Fruit fly (Drosophila melanogaster): Measurements from ENCODE around the gene CG34276.

The CG34276 gene

DNA sequence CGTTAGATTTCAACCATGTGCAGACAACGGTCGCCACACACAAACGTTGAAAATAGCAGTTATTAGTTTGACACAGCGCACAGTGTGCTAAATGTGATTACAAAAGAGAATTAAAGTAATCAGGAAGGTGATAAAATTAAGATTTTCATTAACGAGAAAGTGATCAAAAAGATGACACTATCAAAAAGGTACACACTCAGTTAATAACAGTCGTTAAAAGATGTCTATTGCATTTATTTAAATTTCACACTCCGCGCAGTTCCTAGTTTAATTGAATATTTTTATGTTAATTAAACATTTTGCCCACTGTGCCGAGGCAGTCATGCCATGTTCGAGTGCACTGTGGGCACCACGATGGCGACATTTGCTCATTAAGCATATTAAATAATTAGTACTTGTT lies 1.7 kb downstream of the CG34276 start:
- TF ChIP-seq CTCF (optimal IDR thresholded peaks at IDR 0.05) (no peak), CG8478 (optimal IDR thresholded peaks at IDR 0.05) (no peak)

DNA sequence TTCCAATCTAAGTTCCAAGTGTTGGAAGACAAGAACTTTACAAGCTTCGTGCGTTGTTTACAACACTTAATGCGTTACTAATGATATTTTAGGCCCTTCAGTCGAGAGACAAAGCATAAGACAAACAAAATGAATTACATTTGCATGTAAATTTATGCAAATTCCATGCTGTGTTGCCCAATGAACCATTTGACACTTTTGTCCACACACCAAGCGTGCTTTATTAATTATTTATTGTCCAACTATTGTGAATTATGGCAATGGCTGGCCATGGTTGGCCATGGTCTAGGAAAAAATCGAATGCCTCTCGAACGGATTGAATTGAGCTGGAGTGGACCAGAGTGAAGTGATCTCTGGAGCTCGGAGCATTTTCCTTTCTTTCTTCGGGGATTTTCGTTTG lies 2.7 kb downstream of the CG34276 start:
- TF ChIP-seq CG8478 (optimal IDR thresholded peaks at IDR 0.05) (no peak), CTCF (optimal IDR thresholded peaks at IDR 0.05) (no peak)

DNA sequence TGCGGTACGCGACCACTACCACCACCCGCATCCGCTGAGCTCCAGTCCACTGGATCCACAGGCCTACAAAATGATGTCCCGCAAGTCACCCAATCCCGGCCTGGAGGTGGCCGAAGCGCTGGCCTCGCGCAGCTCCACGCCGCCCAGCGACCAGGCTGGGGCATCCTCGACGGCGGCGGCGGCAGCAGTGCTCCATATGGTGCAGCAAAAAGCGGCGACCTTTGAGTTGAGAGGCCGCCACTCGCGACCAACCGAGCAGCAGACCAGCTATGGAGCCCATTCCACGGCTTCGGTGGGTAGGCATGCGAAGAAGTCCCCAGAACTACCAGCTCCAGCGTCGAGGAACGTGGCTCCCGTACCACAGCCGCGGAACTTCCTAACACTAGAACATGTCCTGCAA lies 4.6 kb downstream of the CG34276 start:
- no peak for TF ChIP-seq CG8478 (optimal IDR thresholded peaks at IDR 0.05)
- TF ChIP-seq CTCF (optimal IDR thresholded peaks at IDR 0.05): no peak

DNA sequence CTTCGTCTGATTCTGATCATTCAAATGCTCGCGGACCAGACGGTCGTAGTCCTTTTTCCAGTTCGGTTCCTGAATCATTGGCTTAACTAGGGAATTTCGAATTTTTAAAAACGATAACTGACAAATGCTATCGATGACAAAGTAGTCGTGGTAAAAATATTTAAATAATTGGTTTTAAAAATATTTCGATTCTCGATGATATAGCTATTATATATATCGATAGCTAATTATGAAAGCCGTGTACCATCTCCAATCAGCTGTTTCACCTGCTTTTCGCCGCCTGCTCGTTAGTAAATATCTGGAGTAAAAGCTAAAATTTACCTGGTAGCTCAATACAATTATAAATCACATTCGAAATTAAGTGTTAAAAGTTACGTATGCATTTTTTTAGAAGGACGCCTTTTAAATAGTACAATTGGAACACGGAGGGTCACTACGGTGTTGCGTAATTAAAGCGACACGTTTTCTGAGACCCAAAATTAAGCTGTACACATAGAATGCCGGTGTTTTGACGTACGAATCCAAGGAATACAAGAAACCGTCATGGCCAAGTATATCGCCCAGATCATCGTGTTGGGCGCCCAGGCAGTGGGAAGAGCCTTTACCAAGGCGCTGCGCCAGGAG lies 8.3 kb downstream of the CG34276 start, which contains the start of the genes CG5478 and blp:
Gene CG5478, minus strand, starts transcription at position 126 of the 624 bp plus-strand sequence.
Gene blp, plus strand, starts transcription at position 239 of the 624 bp plus-strand sequence.
- no peak for TF ChIP-seq CG8478 (optimal IDR thresholded peaks at IDR 0.05)
- TF ChIP-seq CTCF (optimal IDR thresholded peaks at IDR 0.05): no peak

DNA sequence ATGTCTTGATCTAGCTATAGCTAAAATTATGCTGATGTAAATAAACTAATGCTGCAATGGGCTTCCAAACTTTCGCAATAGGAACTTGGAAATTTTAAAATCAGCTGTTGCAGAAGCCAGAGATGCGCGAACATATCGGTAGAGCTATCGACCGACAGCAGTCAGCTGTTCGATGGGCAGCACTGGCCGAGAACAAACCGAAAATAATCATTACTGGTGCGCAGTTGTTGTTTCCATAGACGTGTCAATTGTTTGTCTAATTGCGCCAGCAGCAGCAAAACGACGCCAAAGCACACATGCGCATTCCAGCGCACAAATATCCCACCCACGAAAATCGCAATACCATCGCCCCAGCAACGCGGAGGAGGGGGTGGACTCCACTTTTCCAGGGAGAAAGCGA lies 9.5 kb downstream of the CG34276 start, which contains the start of gene Sap47:
Gene Sap47, plus strand, starts transcription at position 149 of the 400 bp plus-strand sequence.
- TF ChIP-seq CTCF (optimal IDR thresholded peaks at IDR 0.05) (peak in 1 of 2 experiments; percentile 38), CG8478 (optimal IDR thresholded peaks at IDR 0.05) (no peak)

DNA sequence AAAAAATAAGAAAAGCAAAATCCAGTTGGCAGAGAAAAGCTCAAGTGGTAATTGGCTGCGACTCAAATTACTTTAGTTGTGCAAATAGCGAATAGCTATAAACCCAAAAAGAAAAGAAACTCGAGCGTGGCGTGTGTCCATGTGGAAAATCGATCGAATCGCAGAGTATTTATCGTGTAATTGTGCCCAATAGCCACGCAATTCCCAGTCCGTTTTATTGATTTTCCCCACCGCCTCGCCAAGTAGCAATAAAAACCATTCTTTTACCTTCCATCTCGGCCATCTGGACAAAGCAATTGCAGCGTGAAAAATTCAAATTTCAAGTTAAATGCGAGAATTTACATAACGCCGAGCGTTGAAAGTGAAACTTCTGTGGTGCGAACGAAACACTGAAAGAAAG lies 10.1 kb downstream of the CG34276 start:
- TF ChIP-seq CG8478 (optimal IDR thresholded peaks at IDR 0.05) (no peak), CTCF (optimal IDR thresholded peaks at IDR 0.05) (no peak)

DNA sequence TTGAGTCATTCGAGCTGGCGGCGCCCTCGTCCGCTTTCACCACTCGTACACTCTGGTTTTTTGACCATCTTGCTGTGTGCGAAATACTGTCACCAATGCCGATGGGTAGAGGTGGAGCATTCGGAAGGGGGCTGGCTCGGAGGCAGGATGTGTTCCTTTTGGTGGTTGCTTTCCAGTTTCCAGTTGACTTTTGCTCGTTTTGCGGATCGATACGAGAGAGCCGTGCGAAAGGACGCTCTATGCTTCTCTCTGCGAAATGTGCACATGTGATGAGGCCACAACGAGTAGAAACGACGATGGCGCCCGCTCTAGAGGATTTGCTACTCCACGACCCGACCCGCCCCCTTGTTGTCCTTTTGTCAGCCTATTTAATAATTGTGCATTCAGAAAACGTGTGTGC lies 12.3 kb downstream of the CG34276 start:
- TF ChIP-seq CTCF (optimal IDR thresholded peaks at IDR 0.05) (no peak), CG8478 (optimal IDR thresholded peaks at IDR 0.05) (no peak)

DNA sequence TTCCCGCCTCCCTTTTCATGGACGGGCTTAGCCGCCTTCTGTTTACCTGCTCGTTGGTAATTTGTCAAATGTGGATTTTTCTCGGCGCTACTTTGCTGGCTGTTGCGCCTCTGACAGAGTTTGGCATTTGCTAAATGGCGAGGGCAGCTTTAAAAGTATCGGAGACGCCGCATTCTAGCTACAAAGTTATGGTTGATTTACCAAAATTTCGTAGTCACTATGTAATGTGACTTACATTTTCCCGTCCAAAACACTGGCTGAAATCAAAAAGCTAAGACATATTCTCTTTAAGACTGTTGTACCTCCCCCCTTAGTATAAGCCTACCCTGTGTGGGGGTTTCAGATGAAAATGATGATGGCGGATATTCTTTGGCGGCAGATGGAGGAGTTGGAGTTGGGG lies 22.2 kb downstream of the CG34276 start:
- no peak for TF ChIP-seq CG8478 (optimal IDR thresholded peaks at IDR 0.05)

DNA sequence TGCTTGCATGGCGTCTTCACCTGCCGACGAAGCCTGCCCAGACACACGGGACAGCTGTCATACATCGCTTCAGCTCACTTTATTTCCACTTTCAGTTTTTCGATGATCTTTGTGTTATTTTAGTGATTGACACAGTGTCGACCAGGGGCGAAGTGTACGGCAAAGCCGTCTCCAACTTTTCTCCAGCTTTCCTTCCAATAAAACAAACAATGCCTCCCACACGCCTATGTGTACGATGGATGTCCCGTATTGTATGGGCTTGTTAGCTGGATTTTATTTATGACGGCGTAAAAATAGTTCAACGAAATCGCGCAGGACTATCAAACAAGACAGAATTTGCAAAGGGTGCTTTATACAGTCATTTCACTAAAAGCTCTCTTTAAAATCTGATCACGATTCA lies 25.4 kb downstream of the CG34276 start, which contains the start of the genes CG31088 and CG46383:
Gene CG31088, minus strand, starts transcription at position 101 of the 400 bp plus-strand sequence.
Gene CG46383, minus strand, starts transcription at position 101 of the 400 bp plus-strand sequence.
- TF ChIP-seq CG8478 (optimal IDR thresholded peaks at IDR 0.05): no peak
- TF ChIP-seq CTCF (optimal IDR thresholded peaks at IDR 0.05): no peak

DNA sequence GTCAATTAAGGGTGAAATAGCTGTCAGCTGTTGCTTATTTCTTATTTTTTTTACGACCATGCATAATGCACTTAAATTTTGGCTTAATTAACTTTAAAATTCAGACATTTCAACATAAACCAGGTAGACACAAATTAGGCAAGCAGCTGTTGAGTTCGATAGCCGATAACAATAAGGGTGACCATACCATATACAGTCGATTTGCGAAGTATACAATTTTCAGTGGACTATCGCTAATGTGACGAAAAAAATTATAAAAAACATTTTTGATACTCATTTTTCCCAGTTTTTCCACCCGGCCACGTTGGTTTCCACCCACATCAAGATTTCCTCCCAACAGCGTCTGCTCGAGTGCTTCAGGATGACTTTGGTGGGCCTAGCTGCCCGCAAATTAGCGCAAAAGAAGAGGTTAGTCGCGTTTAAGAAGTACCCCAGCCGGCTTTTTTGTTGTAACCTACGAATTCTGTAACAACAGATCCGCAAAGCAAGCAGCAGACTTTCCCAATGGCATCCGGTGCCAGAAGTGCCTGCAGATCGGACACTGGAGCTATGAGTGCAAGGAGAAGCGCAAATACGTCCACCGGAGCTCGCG lies 38.4 kb downstream of the CG34276 start, which contains the start of the genes CG4287 and CG5516:
Gene CG4287, minus strand, starts transcription at position 178 of the 592 bp plus-strand sequence.
Gene CG5516, plus strand, starts transcription at position 195 of the 592 bp plus-strand sequence.
- TF ChIP-seq CTCF (optimal IDR thresholded peaks at IDR 0.05): no peak
- no peak for TF ChIP-seq CG8478 (optimal IDR thresholded peaks at IDR 0.05)

DNA sequence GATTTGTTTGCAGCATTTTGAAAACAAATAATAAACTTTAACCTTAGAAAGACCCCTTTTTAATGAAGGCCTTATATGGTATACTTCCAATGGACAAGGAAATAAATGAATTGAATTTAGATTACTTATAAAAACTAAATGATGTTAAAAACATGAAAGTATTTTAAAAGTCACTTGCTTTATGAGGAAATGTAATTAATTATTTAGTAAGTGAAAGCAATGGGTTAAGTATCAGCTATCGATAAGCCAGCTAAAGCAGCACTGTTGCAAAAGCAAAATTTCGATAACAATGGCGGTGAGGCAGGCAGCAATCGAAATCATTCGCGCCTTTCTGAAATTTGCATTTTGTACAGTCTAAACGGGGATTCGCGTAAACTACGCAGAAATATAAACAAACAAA lies 39.7 kb downstream of the CG34276 start, which contains the start of the genes CG32856 and Rbf2:
Gene CG32856, minus strand, starts transcription at position 183 of the 400 bp plus-strand sequence.
Gene Rbf2, plus strand, starts transcription at position 278 of the 400 bp plus-strand sequence.
- TF ChIP-seq CTCF (optimal IDR thresholded peaks at IDR 0.05): no peak
- no peak for TF ChIP-seq CG8478 (optimal IDR thresholded peaks at IDR 0.05)

DNA sequence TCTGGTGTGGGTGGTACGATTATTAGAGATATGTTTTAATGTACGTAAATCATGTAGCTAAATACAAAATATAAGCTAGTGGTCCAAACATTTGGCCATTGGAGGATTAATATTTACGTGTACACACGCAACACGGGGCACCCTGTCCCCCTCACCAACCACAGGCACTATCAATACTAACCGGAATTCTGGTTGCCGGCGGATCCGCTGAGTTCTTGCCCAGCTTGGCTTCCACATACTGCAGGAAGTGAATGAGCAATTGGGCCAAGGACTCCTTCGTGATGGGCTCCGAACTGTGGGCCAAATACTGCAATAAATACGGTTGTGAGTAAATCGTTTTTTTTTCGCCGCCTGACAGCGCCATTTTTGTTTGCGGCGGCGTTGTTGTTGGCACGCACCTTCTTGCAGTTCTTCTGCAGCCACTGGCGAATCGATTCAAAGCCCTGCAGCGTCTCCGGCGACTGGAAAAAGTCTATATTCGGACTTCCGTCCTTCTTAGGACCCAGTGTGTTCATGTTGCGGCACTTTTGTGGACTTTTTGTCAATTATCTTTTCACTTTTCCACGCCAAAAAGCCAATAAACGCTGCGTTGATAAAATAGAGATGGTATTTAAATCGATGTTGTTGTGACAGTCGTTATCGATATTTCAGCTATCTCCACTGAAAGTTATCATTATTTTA lies 47.0 kb downstream of the CG34276 start, which contains the start of gene mor:
Gene mor, minus strand, starts transcription at position 616 of the 681 bp plus-strand sequence.
- TF ChIP-seq CTCF (optimal IDR thresholded peaks at IDR 0.05): peak in 1 of 2 experiments; percentile 13
- no peak for TF ChIP-seq CG8478 (optimal IDR thresholded peaks at IDR 0.05)

DNA sequence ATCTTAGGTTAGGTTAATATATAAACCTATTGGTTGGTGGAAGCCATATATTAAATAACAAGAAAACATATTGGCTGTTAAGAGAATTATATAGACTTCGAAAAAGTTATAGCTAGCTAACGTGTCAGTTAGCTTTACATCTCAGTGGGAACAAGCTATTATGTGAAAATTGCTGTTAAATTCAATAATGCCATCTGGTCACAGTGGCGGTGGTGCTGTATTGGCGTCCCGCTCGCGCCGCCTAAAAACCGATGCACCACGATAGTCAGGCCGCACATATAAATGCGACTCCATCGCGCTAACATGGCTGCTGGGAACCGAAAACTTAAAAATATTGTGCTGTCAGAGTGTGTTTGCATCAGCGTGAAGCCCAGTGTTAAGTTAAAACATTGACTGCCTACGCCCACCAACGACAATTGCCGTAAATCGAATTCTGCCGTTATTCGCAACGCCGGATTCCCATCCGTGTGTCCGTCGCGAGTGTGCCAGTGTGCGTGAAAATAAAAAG lies 47.6 kb downstream of the CG34276 start, which contains the start of gene Hel89B:
Gene Hel89B, plus strand, starts transcription at position 320 of the 508 bp plus-strand sequence.
- peak; percentile 14 to 30 for TF ChIP-seq CTCF (optimal IDR thresholded peaks at IDR 0.05)
- no peak for TF ChIP-seq CG8478 (optimal IDR thresholded peaks at IDR 0.05)

DNA sequence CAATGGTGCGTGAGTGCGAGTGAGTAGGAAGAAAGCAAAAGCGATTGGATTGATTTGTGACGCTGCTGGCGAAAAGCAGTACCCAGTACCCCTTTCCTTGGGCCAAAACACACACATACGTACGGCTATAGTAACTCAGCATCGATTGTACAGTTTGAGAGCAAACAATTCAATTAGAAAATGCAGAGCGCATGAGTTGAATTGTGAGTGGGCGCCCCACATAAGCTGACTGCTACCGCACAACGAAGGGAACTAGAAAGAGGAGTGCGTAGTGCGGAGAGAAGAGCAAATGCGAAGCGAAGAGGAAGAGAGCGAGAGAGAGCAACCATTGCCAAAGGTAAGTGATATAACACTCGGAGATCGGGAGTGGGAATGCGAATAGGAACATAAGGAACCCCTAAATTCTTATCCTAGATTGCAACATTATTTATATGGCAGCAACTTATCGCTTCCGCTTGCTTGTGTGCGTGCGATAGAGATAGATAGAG lies 48.1 kb downstream of the CG34276 start:
- no peak for TF ChIP-seq CG8478 (optimal IDR thresholded peaks at IDR 0.05)
- peak in 1 of 2 experiments; percentile 33 for TF ChIP-seq CTCF (optimal IDR thresholded peaks at IDR 0.05)

DNA sequence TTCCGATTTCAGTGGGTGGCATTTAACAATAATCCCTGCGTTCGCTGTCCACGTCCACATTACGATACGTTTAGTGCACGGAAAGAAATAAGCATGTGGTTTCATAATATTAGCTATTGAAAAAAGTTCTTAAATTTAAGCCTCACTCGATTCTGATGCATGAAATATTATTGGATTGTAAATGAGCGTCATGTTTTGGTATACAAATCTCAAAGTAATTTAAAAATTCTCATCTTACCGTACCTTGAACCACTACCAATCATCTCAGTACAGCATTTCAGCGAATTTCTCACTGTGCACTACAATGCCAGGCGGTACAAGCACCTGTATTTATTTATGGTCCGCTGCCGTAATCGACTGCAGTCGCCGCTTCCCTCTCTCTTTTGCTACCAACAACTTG lies 48.8 kb downstream of the CG34276 start:
- no peak for TF ChIP-seq CG8478 (optimal IDR thresholded peaks at IDR 0.05)
- TF ChIP-seq CTCF (optimal IDR thresholded peaks at IDR 0.05): no peak
